Fruit fly (Drosophila melanogaster): ENCODE measurements around the gene CG5003.
A peak's percentile ranks its signal among the peaks of the same experiment; 100 is the strongest.

The CG5003 gene

dm6 chr3R:27947682-27948245, 31.4 kb upstream of the CG5003 start, which contains the start of gene mfrn:
Gene mfrn, minus strand, starts transcription at chr3R:27948021.
- peak; percentile 84 for TF ChIP-seq Mnt (GFP tag; optimal IDR thresholded peaks at IDR 0.05)
- TF ChIP-seq cnc (optimal IDR thresholded peaks at IDR 0.05), result no peak

- no peak for TF ChIP-seq Hr96 (GFP tag; optimal IDR thresholded peaks at IDR 0.05)
- no peak for TF ChIP-seq ovo (GFP tag; optimal IDR thresholded peaks at IDR 0.05)
- TF ChIP-seq CG7045 (GFP tag; optimal IDR thresholded peaks at IDR 0.05), result no peak
- TF ChIP-seq Mnt (GFP tag; optimal IDR thresholded peaks at IDR 0.05), result peak; percentile 13
- no peak for TF ChIP-seq CG11617 (GFP tag; optimal IDR thresholded peaks at IDR 0.05)
- TF ChIP-seq Crg-1 (GFP tag; optimal IDR thresholded peaks at IDR 0.05), result peak; percentile 13
- peak; percentile 5 for TF ChIP-seq CG7101 (tag; optimal IDR thresholded peaks at IDR 0.05)
- peak; percentile 1 for TF ChIP-seq CG1620 (GFP tag; optimal IDR thresholded peaks at IDR 0.05)
- no peak for TF ChIP-seq kay (GFP tag; ENCODE audit: borderline replicate concordance)
These were observed 30.4 kb upstream of the CG5003 start for dm6 chr3R:27946555-27947204.

- peak; percentile 58 to 94 for TF ChIP-seq cnc (optimal IDR thresholded peaks at IDR 0.05)
- no peak for TF ChIP-seq kay (GFP tag; ENCODE audit: borderline replicate concordance)
These were observed 29.1 kb upstream of the CG5003 start for dm6 chr3R:27945398-27945797.

- TF ChIP-seq Crg-1 (GFP tag; optimal IDR thresholded peaks at IDR 0.05) (no peak), Hr96 (GFP tag; optimal IDR thresholded peaks at IDR 0.05) (peak; percentile 17), CG14711 (tag; optimal IDR thresholded peaks at IDR 0.05) (no peak), CG7101 (tag; optimal IDR thresholded peaks at IDR 0.05) (peak; percentile 50), CG7045 (GFP tag; optimal IDR thresholded peaks at IDR 0.05) (no peak), cnc (optimal IDR thresholded peaks at IDR 0.05) (no peak), Clk (GFP tag; optimal IDR thresholded peaks at IDR 0.05) (peak; percentile 8), CG5204 (GFP tag; optimal IDR thresholded peaks at IDR 0.05) (no peak), toe (GFP tag; optimal IDR thresholded peaks at IDR 0.05) (peak; percentile 40), kay (GFP tag; ENCODE audit: borderline replicate concordance) (no peak), bab1 (GFP tag; optimal IDR thresholded peaks at IDR 0.05) (peak; percentile 8), CG12768 (GFP tag; optimal IDR thresholded peaks at IDR 0.05) (no peak), cic (GFP tag; optimal IDR thresholded peaks at IDR 0.05) (no peak), Mnt (GFP tag; optimal IDR thresholded peaks at IDR 0.05) (peak; percentile 39), ovo (GFP tag; optimal IDR thresholded peaks at IDR 0.05) (peak; percentile 5), pad (GFP tag; optimal IDR thresholded peaks at IDR 0.05) (peak; percentile 14), CG1620 (GFP tag; optimal IDR thresholded peaks at IDR 0.05) (no peak), tj (GFP tag; optimal IDR thresholded peaks at IDR 0.05) (peak; percentile 20), CG11617 (GFP tag; optimal IDR thresholded peaks at IDR 0.05) (peak; percentile 42)
These were observed 21.7 kb upstream of the CG5003 start, which contains the start of the genes NSD and BOD1 for dm6 chr3R:27937752-27938694. Gene NSD, minus strand, starts transcription at chr3R:27937853. Gene BOD1, plus strand, starts transcription at chr3R:27938245.

- TF ChIP-seq CG33017 (tag; optimal IDR thresholded peaks at IDR 0.05) (no peak), tj (GFP tag; optimal IDR thresholded peaks at IDR 0.05) (no peak), toe (GFP tag; optimal IDR thresholded peaks at IDR 0.05) (no peak), cnc (optimal IDR thresholded peaks at IDR 0.05) (no peak), Clk (GFP tag; optimal IDR thresholded peaks at IDR 0.05) (no peak), cic (GFP tag; optimal IDR thresholded peaks at IDR 0.05) (no peak), kay (GFP tag; ENCODE audit: borderline replicate concordance) (no peak), CG5204 (GFP tag; optimal IDR thresholded peaks at IDR 0.05) (no peak), CG12768 (GFP tag; optimal IDR thresholded peaks at IDR 0.05) (no peak), CG7101 (tag; optimal IDR thresholded peaks at IDR 0.05) (no peak), CG11617 (GFP tag; optimal IDR thresholded peaks at IDR 0.05) (no peak), CG7045 (GFP tag; optimal IDR thresholded peaks at IDR 0.05) (no peak), pad (GFP tag; optimal IDR thresholded peaks at IDR 0.05) (no peak), bab1 (GFP tag; optimal IDR thresholded peaks at IDR 0.05) (no peak), ovo (GFP tag; optimal IDR thresholded peaks at IDR 0.05) (no peak), Mnt (GFP tag; optimal IDR thresholded peaks at IDR 0.05) (no peak), CG14711 (tag; optimal IDR thresholded peaks at IDR 0.05) (no peak)
These were observed 15.1 kb upstream of the CG5003 start for dm6 chr3R:27931461-27931860.

All from whole organism, adult.